Fruit fly (Drosophila melanogaster) whole organism, embryonic: ENCODE measurements around the gene mus301.

Source experiments
- Abd-B ChIP-seq: fragments of 200-800 bp; sonication (Bioruptor generic); optimal IDR thresholded peaks from 2 replicates; lab custom pipeline; 2018; ENCODE audit warnings: missing biosample characterization, mild to moderate bottlenecking, missing genetic modification characterization, moderate library complexity
- BEAF-32 ChIP-seq: fragments of 200-800 bp; sonication (Bioruptor generic); optimal IDR thresholded peaks from 3 replicates; lab custom pipeline; 2017; ENCODE audit warnings: missing biosample characterization, missing genetic modification characterization, mild to moderate bottlenecking, moderate library complexity, missing genetic modification reagents
- CG10267 ChIP-seq: fragments of 200-800 bp; sonication (Bioruptor generic); optimal IDR thresholded peaks from 2 replicates; lab custom pipeline; 2018; ENCODE audit warnings: missing biosample characterization, mild to moderate bottlenecking, missing genetic modification characterization, moderate library complexity
- CG10979 ChIP-seq: fragments of 200-800 bp; sonication (Bioruptor generic); optimal IDR thresholded peaks from 2 replicates; lab custom pipeline; 2018; ENCODE audit warnings: missing biosample characterization, mild to moderate bottlenecking, missing genetic modification characterization, moderate library complexity
- CG16863 ChIP-seq: fragments of 200-800 bp; sonication (Bioruptor generic); optimal IDR thresholded peaks from 3 replicates; lab custom pipeline; 2016; ENCODE audit warnings: missing biosample characterization, missing genetic modification characterization
- CG2129 ChIP-seq: fragments of 200-800 bp; sonication (Bioruptor generic); IDR thresholded peaks from 2 replicates; pipeline ENCODE4 v1.3.6; 2022; ENCODE audit warnings: missing biosample characterization, missing genetic modification characterization; ENCODE audit not compliant: partially characterized antibody
- CG2889 ChIP-seq: fragments of 200-800 bp; sonication (Bioruptor generic); IDR thresholded peaks from 3 replicates; pipeline ENCODE4 v1.3.6; 2022; ENCODE audit warnings: missing biosample characterization, missing genetic modification characterization
- CG31365 ChIP-seq: fragments of 200-800 bp; sonication (Bioruptor generic); optimal IDR thresholded peaks from 2 replicates; lab custom pipeline; 2018; ENCODE audit warnings: missing biosample characterization, mild to moderate bottlenecking, missing genetic modification characterization
- CG31388 ChIP-seq: fragments of 200-800 bp; sonication (Bioruptor generic); optimal IDR thresholded peaks from 2 replicates; lab custom pipeline; 2016; ENCODE audit warnings: missing biosample characterization, missing genetic modification characterization
- CG33213 ChIP-seq: fragments of 200-800 bp; sonication (Bioruptor generic); optimal IDR thresholded peaks from 3 replicates; lab custom pipeline; 2016; ENCODE audit warnings: missing biosample characterization, missing genetic modification characterization
- CG3407 ChIP-seq: fragments of 200-800 bp; sonication (Bioruptor generic); optimal IDR thresholded peaks from 2 replicates; lab custom pipeline; 2018; ENCODE audit warnings: missing biosample characterization, mild to moderate bottlenecking, missing genetic modification characterization
- CG3726 ChIP-seq: fragments of 200-800 bp; sonication (Bioruptor generic); IDR thresholded peaks from 3 replicates; pipeline ENCODE4, ENCODE4 v1.3.6; 2022; ENCODE audit warnings: missing biosample characterization, missing genetic modification characterization
- CG4282 ChIP-seq: fragments of 200-800 bp; sonication (Bioruptor generic); optimal IDR thresholded peaks from 2 replicates; lab custom pipeline; 2016; ENCODE audit warnings: missing biosample characterization, missing genetic modification characterization
- CG4424 ChIP-seq: fragments of 200-800 bp; sonication (Bioruptor generic); optimal IDR thresholded peaks from 3 replicates; lab custom pipeline; 2016; ENCODE audit warnings: missing biosample characterization, missing genetic modification characterization
- CG6272 ChIP-seq: fragments of 200-800 bp; sonication (Bioruptor generic); IDR thresholded peaks from 2 replicates; pipeline ENCODE4 v1.3.6; 2022; ENCODE audit warnings: missing biosample characterization, missing genetic modification characterization
- CG7271 ChIP-seq: fragments of 200-800 bp; sonication (Bioruptor generic); optimal IDR thresholded peaks from 2 replicates; lab custom pipeline; 2018; ENCODE audit warnings: missing biosample characterization, mild to moderate bottlenecking, missing genetic modification characterization, moderate library complexity
- CG7786 ChIP-seq: fragments of 200-800 bp; sonication (Bioruptor generic); optimal IDR thresholded peaks from 2 replicates; lab custom pipeline; 2016; ENCODE audit warnings: missing biosample characterization, missing genetic modification characterization
- CG8089 ChIP-seq: fragments of 200-800 bp; sonication (Bioruptor generic); optimal IDR thresholded peaks from 3 replicates; lab custom pipeline; 2016; ENCODE audit warnings: missing biosample characterization, missing genetic modification characterization
- CG8281 ChIP-seq: fragments of 200-800 bp; sonication (Bioruptor generic); optimal IDR thresholded peaks from 2 replicates; lab custom pipeline; 2018; ENCODE audit warnings: missing biosample characterization, mild to moderate bottlenecking, missing genetic modification characterization, moderate library complexity
- CG8359 ChIP-seq: fragments of 200-800 bp; sonication (Bioruptor generic); optimal IDR thresholded peaks from 2 replicates; lab custom pipeline; 2017; ENCODE audit warnings: missing biosample characterization, mild to moderate bottlenecking, missing genetic modification characterization, borderline replicate concordance
- CG8944 ChIP-seq: fragments of 200-800 bp; sonication (Bioruptor generic); optimal IDR thresholded peaks from 3 replicates; lab custom pipeline; 2016; ENCODE audit warnings: missing biosample characterization, missing genetic modification characterization
- CG9817 ChIP-seq: fragments of 200-800 bp; sonication (Bioruptor generic); optimal IDR thresholded peaks from 2 replicates; lab custom pipeline; 2018; ENCODE audit warnings: missing biosample characterization, mild to moderate bottlenecking, missing genetic modification characterization, moderate library complexity
- Dbx ChIP-seq: fragments of 200-800 bp; sonication (Bioruptor generic); IDR thresholded peaks from 3 replicates; pipeline ENCODE4 v1.3.6; 2022; ENCODE audit warnings: missing biosample characterization, missing genetic modification characterization
- E2f2 ChIP-seq: fragments of 200-800 bp; sonication (Bioruptor generic); IDR thresholded peaks from 2 replicates; pipeline ENCODE4 v1.3.6; 2022; ENCODE audit warnings: missing biosample characterization, missing genetic modification characterization
- Elba2 ChIP-seq: fragments of 200-800 bp; sonication (Bioruptor generic); optimal IDR thresholded peaks from 3 replicates; lab custom pipeline; 2016; ENCODE audit warnings: missing biosample characterization, missing genetic modification characterization
- Gug ChIP-seq: fragments of 200-800 bp; sonication (Bioruptor generic); IDR thresholded peaks from 4 replicates; pipeline ENCODE4 v1.3.6; 2022; ENCODE audit warnings: missing biosample characterization, missing genetic modification characterization
- HLHmδ ChIP-seq: fragments of 200-800 bp; sonication (Bioruptor generic); optimal IDR thresholded peaks from 2 replicates; lab custom pipeline; 2018; ENCODE audit warnings: missing biosample characterization, mild to moderate bottlenecking, missing genetic modification characterization, moderate library complexity
- Hr3 ChIP-seq: fragments of 200-800 bp; sonication (Bioruptor generic); optimal IDR thresholded peaks from 3 replicates; lab custom pipeline; 2016; ENCODE audit warnings: missing biosample characterization, missing genetic modification characterization
- Hr51 ChIP-seq, 2 experiments: fragments of 200-800 bp; sonication (Bioruptor generic); optimal IDR thresholded peaks; 2 replicates in 1 of 2; 3 replicates in 1 of 2; lab custom pipeline; 2016 to 2018; ENCODE audit warnings: missing biosample characterization in 2 of 2, missing genetic modification characterization in 2 of 2, mild to moderate bottlenecking in 1 of 2, moderate library complexity in 1 of 2
- MTF-1 ChIP-seq: fragments of 200-800 bp; sonication (Bioruptor generic); optimal IDR thresholded peaks from 2 replicates; lab custom pipeline; 2018; ENCODE audit warnings: missing biosample characterization, mild to moderate bottlenecking, missing genetic modification characterization, borderline replicate concordance
- Max ChIP-seq: fragments of 200-800 bp; sonication (Bioruptor generic); optimal IDR thresholded peaks from 2 replicates; lab custom pipeline; 2016; ENCODE audit warnings: missing biosample characterization, mild to moderate bottlenecking, missing genetic modification characterization
- Nf-YA ChIP-seq: fragments of 200-800 bp; sonication (Bioruptor generic); IDR thresholded peaks from 2 replicates; pipeline ENCODE4 v1.3.6; 2022; ENCODE audit warnings: missing biosample characterization, missing genetic modification characterization
- Rx ChIP-seq: fragments of 200-800 bp; sonication (Bioruptor generic); IDR thresholded peaks from 2 replicates; pipeline ENCODE4 v1.3.6; 2022; ENCODE audit warnings: missing biosample characterization, missing genetic modification characterization
- Sox102F ChIP-seq: fragments of 200-800 bp; sonication (Bioruptor generic); optimal IDR thresholded peaks from 2 replicates; lab custom pipeline; 2018; ENCODE audit warnings: missing biosample characterization, mild to moderate bottlenecking, missing genetic modification characterization, moderate library complexity
- bowl ChIP-seq: fragments of 200-800 bp; sonication (Bioruptor generic); IDR thresholded peaks from 2 replicates; pipeline ENCODE4 v1.3.6; 2022; ENCODE audit warnings: missing biosample characterization, missing genetic modification characterization
- chm ChIP-seq: fragments of 200-800 bp; sonication (Bioruptor generic); IDR thresholded peaks from 2 replicates; pipeline ENCODE4 v1.3.6; 2022; ENCODE audit warnings: missing biosample characterization, missing genetic modification characterization
- fd3F ChIP-seq: fragments of 200-800 bp; sonication (Bioruptor generic); optimal IDR thresholded peaks from 2 replicates; lab custom pipeline; 2018; ENCODE audit warnings: missing biosample characterization, mild to moderate bottlenecking, missing genetic modification characterization, moderate library complexity
- h ChIP-seq: fragments of >200 bp; optimal IDR thresholded peaks from 2 replicates; lab custom pipeline; 2017
- kah ChIP-seq: fragments of 200-800 bp; sonication (Bioruptor generic); optimal IDR thresholded peaks from 2 replicates; lab custom pipeline; 2018; ENCODE audit warnings: missing biosample characterization, mild to moderate bottlenecking, missing genetic modification characterization
- nerfin-2 ChIP-seq: fragments of 200-800 bp; sonication (Bioruptor generic); IDR thresholded peaks from 2 replicates; pipeline ENCODE4 v1.3.6; 2022; ENCODE audit warnings: missing biosample characterization, missing genetic modification characterization; ENCODE audit not compliant: partially characterized antibody
- nom ChIP-seq: fragments of 200-800 bp; sonication (Bioruptor generic); optimal IDR thresholded peaks from 2 replicates; lab custom pipeline; 2017; ENCODE audit warnings: missing biosample characterization, missing genetic modification characterization, mild to moderate bottlenecking, moderate library complexity, missing genetic modification reagents
- p53 ChIP-seq: fragments of 200-800 bp; sonication (Bioruptor generic); optimal IDR thresholded peaks from 2 replicates; lab custom pipeline; 2016; ENCODE audit warnings: missing biosample characterization, missing genetic modification characterization
- pfk ChIP-seq: fragments of 200-800 bp; sonication (Bioruptor generic); optimal IDR thresholded peaks from 2 replicates; lab custom pipeline; 2018; ENCODE audit warnings: missing biosample characterization, mild to moderate bottlenecking, missing genetic modification characterization, moderate library complexity
- psq ChIP-seq: fragments of 200-800 bp; sonication (Bioruptor generic); optimal IDR thresholded peaks from 2 replicates; lab custom pipeline; 2017; ENCODE audit warnings: missing biosample characterization, missing genetic modification characterization
- schlank ChIP-seq: fragments of 200-800 bp; sonication (Bioruptor generic); optimal IDR thresholded peaks from 2 replicates; lab custom pipeline; 2018; ENCODE audit warnings: missing biosample characterization, mild to moderate bottlenecking, missing genetic modification characterization
- sob ChIP-seq: fragments of 200-800 bp; sonication (Bioruptor generic); IDR thresholded peaks from 2 replicates; pipeline ENCODE4 v1.3.6; 2022; ENCODE audit warnings: missing biosample characterization, missing genetic modification characterization
- trh ChIP-seq: fragments of 200-800 bp; sonication (Bioruptor generic); optimal IDR thresholded peaks from 2 replicates; lab custom pipeline; 2016; ENCODE audit warnings: missing biosample characterization, missing genetic modification characterization
- unpg ChIP-seq: fragments of 200-800 bp; sonication (Bioruptor generic); optimal IDR thresholded peaks from 3 replicates; lab custom pipeline; 2018; ENCODE audit warnings: missing biosample characterization, mild to moderate bottlenecking, missing genetic modification characterization, moderate library complexity
- usp ChIP-seq: fragments of >200 bp; optimal IDR thresholded peaks from 2 replicates; lab custom pipeline; 2017; ENCODE audit warnings: missing biosample characterization, missing genetic modification characterization
- zf30C ChIP-seq: fragments of 200-800 bp; sonication (Bioruptor generic); optimal IDR thresholded peaks from 3 replicates; lab custom pipeline; 2018; ENCODE audit warnings: missing biosample characterization, mild to moderate bottlenecking, missing genetic modification characterization

mus301 gene

dm6 chr3L:8127712-8128210, 9.8 kb upstream of the mus301 start, which contains the start of the genes Cds and Uba2 (continued):
- TF ChIP-seq nom (peak; percentile 86), Rx (peak; percentile 87), nerfin-2 (no peak), CG3407 (peak; percentile 81), CG4282 (GFP tag; lab: Kevin White, UChicago) (peak; percentile 38), CG31388 (GFP tag; lab: Kevin White, UChicago) (peak; percentile 73), chm (GFP tag; lab: Robert Waterston, UW) (peak; percentile 77), bowl (GFP tag; lab: Robert Waterston, UW) (no peak), p53 (GFP tag; lab: Kevin White, UChicago) (peak; percentile 40), unpg (GFP tag; lab: Kevin White, UChicago) (peak; percentile 93), BEAF-32 (GFP tag; lab: Kevin White, UChicago) (peak; percentile 53), CG16863 (GFP tag; lab: Kevin White, UChicago) (peak; percentile 75), CG10267 (peak; percentile 99), MTF-1 (GFP tag; lab: Kevin White, UChicago) (peak; percentile 52), Abd-B (GFP tag; lab: Kevin White, UChicago) (peak; percentile 92), psq (peak; percentile 84), CG6272 (peak; percentile 92), CG33213 (GFP tag; lab: Kevin White, UChicago) (peak; percentile 68), zf30C (no peak), Nf-YA (GFP tag; lab: Robert Waterston, UW) (peak; percentile 69), CG3726 (GFP tag; lab: Robert Waterston, UW) (peak; percentile 75; the same call in 2 of the 3 replicates), CG31365 (tag; lab: Kevin White, UChicago) (peak; percentile 38), pfk (GFP tag; lab: Kevin White, UChicago) (peak; percentile 65), CG7271 (tag; lab: Kevin White, UChicago) (peak; percentile 74), CG8359 (peak; percentile 61), Sox102F (GFP tag; lab: Kevin White, UChicago) (peak; percentile 94), CG10979 (tag; lab: Kevin White, UChicago) (peak; percentile 84), h (no peak), CG8281 (tag; lab: Kevin White, UChicago) (peak; percentile 75), trh (peak; percentile 71), HLHmδ (no peak), CG8089 (GFP tag; lab: Kevin White, UChicago) (peak; percentile 45), CG4424 (peak; percentile 94), E2f2 (GFP tag; lab: Robert Waterston, UW) (peak; percentile 73), sob (GFP tag; lab: Robert Waterston, UW) (peak; percentile 96), Elba2 (peak; percentile 85), kah (GFP tag; lab: Kevin White, UChicago) (peak; percentile 44), schlank (peak; percentile 80), Gug (GFP tag; lab: Robert Waterston, UW) (peak; percentile 82), Dbx (peak; percentile 95), usp (GFP tag; lab: Kevin White, UChicago) (no peak), CG7786 (GFP tag; lab: Kevin White, UChicago) (peak; percentile 66), Hr3 (GFP tag; lab: Kevin White, UChicago) (peak; percentile 95), Hr51 (GFP tag; optimal IDR thresholded peaks at IDR 0.05; lab: Kevin White, UChicago) (peak; percentile 87 to 93), CG2129 (GFP tag; lab: Robert Waterston, UW) (no peak), CG8944 (peak; percentile 69), CG2889 (GFP tag; lab: Robert Waterston, UW) (peak; percentile 81), Max (GFP tag; lab: Kevin White, UChicago) (peak; percentile 83), CG9817 (peak; percentile 97), fd3F (GFP tag; lab: Kevin White, UChicago) (peak; percentile 92)
